Worm (Caenorhabditis elegans) whole organism, midembryonic: ENCODE data around the gene ZK616.65.

ENCODE experiments used
- T22C8.4 ChIP-seq: fragments of 200-800 bp; sonication (Bioruptor generic); IDR thresholded peaks from 2 replicates; pipeline ENCODE4 v1.3.6; 2022; ENCODE audit warnings: missing genetic modification characterization, missing compliant biosample characterization
- cog-1 ChIP-seq: sonication (generic microtip); optimal IDR thresholded peaks from 2 replicates; lab custom pipeline; 2016; ENCODE audit warnings: missing genetic modification characterization, missing compliant biosample characterization
- flt-1 ChIP-seq: fragments of 200-800 bp; sonication (Bioruptor generic); IDR thresholded peaks from 2 replicates; pipeline ENCODE4 v1.3.6; 2022; ENCODE audit warnings: missing genetic modification characterization, missing compliant biosample characterization
- med-1 ChIP-seq: sonication (generic microtip); optimal IDR thresholded peaks from 2 replicates; lab custom pipeline; 2017; ENCODE audit warnings: missing genetic modification characterization, mild to moderate bottlenecking, missing compliant biosample characterization, antibody characterized with exemption, missing genetic modification reagents; ENCODE audit not compliant: insufficient read depth
- ref-1 ChIP-seq: fragments of 200-800 bp; sonication (Bioruptor generic); conservative IDR thresholded peaks from 2 replicates; pipeline ENCODE4 v1.3.6; 2022; ENCODE audit warnings: missing genetic modification reagents, missing genetic modification characterization, missing compliant biosample characterization
- tab-1 ChIP-seq: fragments of 200-800 bp; sonication (Bioruptor generic); IDR thresholded peaks from 2 replicates; pipeline ENCODE4 v1.3.6; 2022; ENCODE audit warnings: missing genetic modification characterization, missing compliant biosample characterization
- ztf-29 ChIP-seq: fragments of 200-800 bp; sonication (Bioruptor generic); IDR thresholded peaks from 2 replicates; pipeline ENCODE4 v1.3.6; 2022; ENCODE audit warnings: missing genetic modification reagents, missing genetic modification characterization, missing compliant biosample characterization

DNA sequence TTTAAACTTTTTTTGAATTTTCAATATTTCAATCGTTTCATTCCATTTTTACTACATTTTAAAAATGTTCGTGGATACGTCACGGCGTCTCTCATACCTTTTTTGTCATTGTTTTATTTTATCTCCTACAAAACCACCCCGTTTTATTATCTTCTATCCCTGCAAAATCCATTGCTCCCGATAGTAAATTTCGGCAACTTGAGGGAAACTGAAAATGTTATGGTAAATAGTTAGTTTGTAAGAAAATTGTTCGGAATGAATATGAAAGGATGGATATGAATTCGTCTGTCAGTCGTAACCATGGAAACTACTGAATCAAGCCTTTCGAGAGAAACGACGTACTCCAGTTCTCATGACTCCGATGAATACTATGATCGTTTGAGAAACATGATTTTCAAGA is 29.7 kb downstream of the ZK616.65 start, which contains the start of gene F41H10.2:
- TF ChIP-seq ref-1 (GFP tag; lab: Robert Waterston, UW): no peak
- TF ChIP-seq tab-1: no peak
- no peak for TF ChIP-seq med-1
- no peak for TF ChIP-seq flt-1 (GFP tag; lab: Robert Waterston, UW)
- TF ChIP-seq ztf-29: no peak
- no peak for TF ChIP-seq cog-1 (tag; lab: Kevin White, UChicago)
- no peak for TF ChIP-seq T22C8.4 (GFP tag; lab: Robert Waterston, UW)
